Worm (Caenorhabditis elegans) whole organism, L2 larva: ENCODE results near the gene pgam-5.

Experiments
- R02D3.7 ChIP-seq: fragments of 150-350 bp; optimal IDR thresholded peaks from 2 replicates; lab custom pipeline; 2014; ENCODE audit warnings: missing biosample characterization, missing genetic modification characterization
- aly-2 ChIP-seq: fragments of 150-350 bp; optimal IDR thresholded peaks from 2 replicates; lab custom pipeline; 2014; ENCODE audit warnings: missing biosample characterization, missing genetic modification characterization
- ama-1 ChIP-seq: fragments of 150-350 bp; optimal IDR thresholded peaks from 2 replicates; lab custom pipeline; 2018; ENCODE audit warnings: inconsistent platforms
- egl-27 ChIP-seq: sonication (generic microtip); optimal IDR thresholded peaks from 3 replicates; lab custom pipeline; 2017; ENCODE audit warnings: missing biosample characterization, missing genetic modification reagents, missing genetic modification characterization
- nhr-11 ChIP-seq: fragments of 150-350 bp; optimal IDR thresholded peaks from 2 replicates; lab custom pipeline; 2014; ENCODE audit warnings: missing biosample characterization, missing genetic modification characterization
- nhr-12 ChIP-seq: fragments of 150-350 bp; optimal IDR thresholded peaks from 2 replicates; lab custom pipeline; 2014; ENCODE audit warnings: missing biosample characterization, missing genetic modification characterization
- nhr-77 ChIP-seq: fragments of 150-350 bp; optimal IDR thresholded peaks from 2 replicates; lab custom pipeline; 2014; ENCODE audit warnings: missing biosample characterization, missing genetic modification characterization
- skn-1 ChIP-seq: sonication (generic microtip); optimal IDR thresholded peaks from 2 replicates; lab custom pipeline; 2017; ENCODE audit warnings: missing biosample characterization, missing genetic modification characterization
- unc-55 ChIP-seq: fragments of 150-350 bp; sonication (generic microtip); optimal IDR thresholded peaks from 3 replicates; lab custom pipeline; 2014; ENCODE audit warnings: missing biosample characterization, missing genetic modification reagents, missing genetic modification characterization
- unc-62 ChIP-seq: fragments of 150-350 bp; optimal IDR thresholded peaks from 2 replicates; lab custom pipeline; 2014; ENCODE audit warnings: missing biosample characterization, missing genetic modification reagents, missing genetic modification characterization
- zag-1 ChIP-seq: fragments of 150-350 bp; optimal IDR thresholded peaks from 2 replicates; lab custom pipeline; 2014; ENCODE audit warnings: missing biosample characterization, missing genetic modification characterization

- TF ChIP-seq nhr-12: no peak
- TF ChIP-seq egl-27 (tag; lab: Kevin White, UChicago): no peak
- no peak for TF ChIP-seq skn-1 (tag; lab: Kevin White, UChicago)
- TF ChIP-seq aly-2: no peak
- no peak for TF ChIP-seq nhr-77 (tag; lab: Kevin White, UChicago)
- TF ChIP-seq zag-1 (tag; lab: Kevin White, UChicago): no peak
- no peak for TF ChIP-seq unc-62 (GFP tag; lab: Kevin White, UChicago)
- no peak for TF ChIP-seq R02D3.7 (tag; lab: Kevin White, UChicago)
- no peak for TF ChIP-seq nhr-11 (tag; lab: Kevin White, UChicago)
- no peak for TF ChIP-seq ama-1
- no peak for TF ChIP-seq unc-55 (GFP tag; lab: Kevin White, UChicago)
Observed at ce11 chrII:7605306-7605705, 6.8 kb upstream of the pgam-5 start, which contains the start of gene osm-8.
